Worm (Caenorhabditis elegans): Measurements from ENCODE around the gene T14G8.2.

Gene T14G8.2

DNA sequence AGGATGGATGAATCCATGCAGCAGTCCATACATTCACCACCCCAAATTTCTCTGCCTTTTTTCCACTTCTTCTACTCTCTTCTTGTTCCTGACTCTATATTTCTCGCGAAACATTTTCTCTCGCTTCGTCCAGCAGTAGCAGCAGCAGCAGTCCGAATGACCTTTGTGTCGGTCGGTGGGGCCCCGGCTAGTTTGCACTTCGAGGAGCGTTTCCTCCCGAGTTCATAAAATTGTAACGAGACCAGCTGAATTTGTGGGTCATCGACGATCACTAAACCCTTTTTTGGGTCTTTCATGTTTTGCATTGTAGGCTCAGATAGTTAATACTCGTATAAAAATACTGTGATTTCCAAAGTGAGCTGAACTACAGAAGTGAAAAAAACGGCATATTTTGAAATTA is 46.0 kb downstream of the T14G8.2 start:
- TF ChIP-seq blmp-1 (tag; optimal IDR thresholded peaks at IDR 0.05), result peak; percentile 57
- TF ChIP-seq mep-1 (tag; optimal IDR thresholded peaks at IDR 0.05), result no peak
- peak; percentile 31 for TF ChIP-seq rnt-1 (tag; optimal IDR thresholded peaks at IDR 0.05)
- TF ChIP-seq nhr-77 (tag; optimal IDR thresholded peaks at IDR 0.05), result no peak
- no peak for TF ChIP-seq efl-1 (optimal IDR thresholded peaks at IDR 0.05)
- TF ChIP-seq efl-1 (GFP tag; optimal IDR thresholded peaks at IDR 0.05 in 1 of 2), result peak in 1 of 2 experiments; percentile 30
- TF ChIP-seq lsy-2 (tag; optimal IDR thresholded peaks at IDR 0.05), result peak in 1 of 2 experiments; percentile 15
- peak; percentile 48 for TF ChIP-seq lin-14 (GFP tag; optimal IDR thresholded peaks at IDR 0.05)
- TF ChIP-seq ceh-82 (tag; optimal IDR thresholded peaks at IDR 0.05), result peak in 1 of 3 experiments; percentile 7
- TF ChIP-seq dsc-1 (tag; optimal IDR thresholded peaks at IDR 0.05), result peak; percentile 10
- TF ChIP-seq mdl-1 (tag; optimal IDR thresholded peaks at IDR 0.05), result peak in 1 of 2 experiments; percentile 22
- TF ChIP-seq lin-35 (GFP tag; optimal IDR thresholded peaks at IDR 0.05), result peak in 1 of 2 experiments; percentile 4

ce11 chrX:12907502-12907901 is 49.7 kb downstream of the T14G8.2 start, which contains the start of gene pqn-18:
Gene pqn-18, plus strand, starts transcription at chrX:12907832.
- no peak for TF ChIP-seq ama-1 (optimal IDR thresholded peaks at IDR 0.05)
- TF ChIP-seq nhr-20 (tag; optimal IDR thresholded peaks at IDR 0.05), result peak; percentile 18
- peak; percentile 96 for TF ChIP-seq blmp-1 (tag; optimal IDR thresholded peaks at IDR 0.05)
- peak in 1 of 6 experiments; percentile 45 for TF ChIP-seq elt-3 (tag; optimal IDR thresholded peaks at IDR 0.05)
- TF ChIP-seq lin-35 (GFP tag; optimal IDR thresholded peaks at IDR 0.05), result peak in 1 of 2 experiments; percentile 15
- TF ChIP-seq snu-23 (GFP tag; optimal IDR thresholded peaks at IDR 0.05), result peak; percentile 24
- TF ChIP-seq xbp-1 (tag; optimal IDR thresholded peaks at IDR 0.05), result no peak
- peak; percentile 35 for TF ChIP-seq lin-14 (GFP tag; optimal IDR thresholded peaks at IDR 0.05)

- TF ChIP-seq ces-1 (GFP tag; optimal IDR thresholded peaks at IDR 0.05) (no peak), efl-1 (optimal IDR thresholded peaks at IDR 0.05) (no peak), efl-1 (GFP tag; optimal IDR thresholded peaks at IDR 0.05 in 1 of 2) (peak in 1 of 2 experiments; percentile 63)
Measured at ce11 chrX:12908715-12909114, 50.9 kb downstream of the T14G8.2 start.
